Worm (Caenorhabditis elegans): Measurements from ENCODE around the gene M151.7.

Gene M151.7

DNA sequence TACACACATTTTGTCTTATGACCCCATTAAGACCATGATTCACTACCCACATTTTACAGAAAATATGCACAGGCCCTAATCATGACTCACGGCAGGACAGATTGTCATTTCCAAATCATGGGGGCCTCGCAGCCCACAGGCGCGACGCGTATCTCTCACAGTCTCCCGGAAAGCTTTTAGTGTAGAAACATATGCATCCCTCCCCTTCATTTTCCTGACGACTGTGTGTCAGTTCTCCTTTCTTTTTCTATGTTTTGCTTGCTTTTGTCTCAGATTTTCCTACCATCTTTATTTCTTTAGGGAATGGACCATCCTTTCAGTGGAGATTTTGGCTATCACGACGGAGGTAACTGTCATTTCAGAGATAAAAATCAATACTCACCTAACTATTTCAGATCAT is 19.1 kb downstream of the M151.7 start, which contains the start of gene M151.1:
Gene M151.1 (plus strand): TSS at position 301 of the 400 bp plus-strand sequence.
- TF ChIP-seq cey-2 (tag; optimal IDR thresholded peaks at IDR 0.05; ENCODE audit: borderline replicate concordance, insufficient read depth) (no peak), nhr-237 (tag; optimal IDR thresholded peaks at IDR 0.05) (no peak), unc-130 (GFP tag; optimal IDR thresholded peaks at IDR 0.05) (no peak), zip-11 (GFP tag; IDR thresholded peaks at IDR 0.05) (no peak), ceh-82 (tag; optimal IDR thresholded peaks at IDR 0.05) (no peak), pha-4 (GFP tag; IDR thresholded peaks at IDR 0.05) (no peak), pha-4 (tag; optimal IDR thresholded peaks at IDR 0.05) (no peak), gei-8 (GFP tag; optimal IDR thresholded peaks at IDR 0.05) (no peak), ces-1 (GFP tag; optimal IDR thresholded peaks at IDR 0.05) (no peak), lsy-2 (tag; optimal IDR thresholded peaks at IDR 0.05) (no peak), zfp-2 (tag; optimal IDR thresholded peaks at IDR 0.05) (no peak), F26F4.8 (GFP tag; conservative IDR thresholded peaks at IDR 0.05) (no peak), ceh-32 (tag; optimal IDR thresholded peaks at IDR 0.05; ENCODE audit: poor library complexity) (no peak), ctbp-1 (GFP tag; IDR thresholded peaks at IDR 0.05) (no peak), arid-1 (GFP tag; conservative IDR thresholded peaks at IDR 0.05) (no peak), dpl-1 (GFP tag; optimal IDR thresholded peaks at IDR 0.05) (no peak), ZK546.5 (tag; optimal IDR thresholded peaks at IDR 0.05) (no peak), snpc-4 (tag; optimal IDR thresholded peaks at IDR 0.05) (no peak)

DNA sequence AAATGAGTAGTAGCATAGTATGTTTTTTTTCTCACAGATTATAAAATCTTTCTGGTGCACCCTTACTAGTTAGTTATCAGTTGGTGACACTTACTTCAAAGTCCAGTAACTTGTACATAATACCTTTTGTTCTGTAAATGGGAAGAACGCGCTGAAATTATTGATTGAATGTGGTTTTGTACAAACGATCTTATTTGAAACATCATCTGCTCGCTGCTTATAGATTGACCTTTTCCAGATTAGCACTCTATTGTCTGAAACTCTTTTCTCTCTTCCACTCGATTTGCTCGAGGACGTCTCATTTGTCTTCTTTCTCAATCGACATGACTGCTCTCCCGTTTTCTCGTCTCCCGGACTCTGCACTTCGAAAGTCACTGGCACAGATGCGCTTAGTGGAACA is 25.0 kb downstream of the M151.7 start, which contains the start of gene fbxb-33:
Gene fbxb-33 (plus strand): TSS at position 301 of the 400 bp plus-strand sequence.
- TF ChIP-seq nhr-41 (GFP tag; IDR thresholded peaks at IDR 0.05) (no peak), snpc-1.2 (GFP tag; IDR thresholded peaks at IDR 0.05) (no peak), daf-19 (GFP tag; conservative IDR thresholded peaks at IDR 0.05) (no peak), zfp-2 (tag; optimal IDR thresholded peaks at IDR 0.05) (no peak), php-3 (GFP tag; IDR thresholded peaks at IDR 0.05) (no peak), D1046.2 (GFP tag; IDR thresholded peaks at IDR 0.05) (no peak), nhr-77 (tag; optimal IDR thresholded peaks at IDR 0.05) (no peak), T20F7.1 (GFP tag; optimal IDR thresholded peaks at IDR 0.05) (no peak), lir-3 (tag; optimal IDR thresholded peaks at IDR 0.05) (no peak)

DNA sequence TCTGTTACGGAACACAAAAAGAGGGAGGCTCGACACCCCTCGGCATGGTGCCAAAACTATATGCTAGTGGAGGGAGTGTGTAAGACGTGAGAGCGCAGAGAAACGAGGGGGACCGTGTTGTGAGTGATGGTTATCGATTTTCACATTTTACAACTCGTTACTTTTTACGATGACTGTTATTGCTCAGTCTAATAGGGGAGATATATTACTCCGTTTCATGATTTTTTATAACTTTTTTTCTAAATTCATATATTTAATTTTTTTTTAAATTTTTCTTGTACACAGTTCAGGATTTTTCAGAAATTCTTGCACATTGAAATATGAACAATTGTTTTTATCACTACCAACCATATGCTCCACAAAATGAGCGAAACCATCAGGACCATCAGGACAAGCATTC is 33.3 kb downstream of the M151.7 start, which contains the start of gene F19B10.5:
Gene F19B10.5 (plus strand): TSS at position 301 of the 400 bp plus-strand sequence.
- no peak for TF ChIP-seq zip-2 (tag; optimal IDR thresholded peaks at IDR 0.05)
- TF ChIP-seq lin-29 (GFP tag; IDR thresholded peaks at IDR 0.05) = no peak
- TF ChIP-seq mdl-1 (tag; optimal IDR thresholded peaks at IDR 0.05) = no peak
- no peak for TF ChIP-seq vab-7 (GFP tag; IDR thresholded peaks at IDR 0.05)
- no peak for TF ChIP-seq php-3 (GFP tag; IDR thresholded peaks at IDR 0.05)
- TF ChIP-seq F49E8.2 (tag; optimal IDR thresholded peaks at IDR 0.05; ENCODE audit: borderline replicate concordance) = no peak
- no peak for TF ChIP-seq aha-1 (tag)
- TF ChIP-seq zip-11 (GFP tag; IDR thresholded peaks at IDR 0.05) = no peak
- TF ChIP-seq madf-9 (GFP tag; conservative IDR thresholded peaks at IDR 0.05) = no peak
- no peak for TF ChIP-seq mdt-29 (GFP tag; IDR thresholded peaks at IDR 0.05)
- no peak for TF ChIP-seq nhr-28 (tag; optimal IDR thresholded peaks at IDR 0.05)
- no peak for TF ChIP-seq Y48G9A.11 (GFP tag; IDR thresholded peaks at IDR 0.05)
- TF ChIP-seq set-16 (GFP tag; IDR thresholded peaks at IDR 0.05) = no peak
- TF ChIP-seq fos-1 (tag; optimal IDR thresholded peaks at IDR 0.05) = no peak
- no peak for TF ChIP-seq lir-3 (tag; optimal IDR thresholded peaks at IDR 0.05)

DNA sequence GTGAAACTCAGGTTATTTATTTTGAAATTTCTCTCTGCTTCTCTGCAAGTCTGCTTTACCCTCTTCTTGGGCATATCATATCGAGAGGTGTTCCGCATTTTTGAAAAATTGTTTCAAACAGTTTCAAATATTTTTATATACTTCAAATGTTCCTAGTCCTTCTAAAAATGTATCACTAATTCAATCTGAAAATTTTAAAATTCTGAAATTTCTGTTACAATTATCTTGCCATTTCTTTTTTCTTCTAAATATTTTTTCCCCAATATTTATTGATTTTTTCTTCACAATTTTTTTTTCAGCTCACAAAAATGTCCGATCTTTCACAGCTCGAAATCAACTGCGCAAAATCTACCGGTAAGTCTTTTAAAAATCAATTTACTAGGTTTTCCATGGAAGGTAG is 37.7 kb downstream of the M151.7 start, which contains the start of gene F19B10.4:
Gene F19B10.4 (plus strand): TSS at position 301 of the 400 bp plus-strand sequence.
- TF ChIP-seq R02D3.7 (tag; optimal IDR thresholded peaks at IDR 0.05) = no peak
- TF ChIP-seq mep-1 (tag; optimal IDR thresholded peaks at IDR 0.05) = no peak
- no peak for TF ChIP-seq Y5F2A.4 (GFP tag; optimal IDR thresholded peaks at IDR 0.05)
- TF ChIP-seq spr-3 (GFP tag; optimal IDR thresholded peaks at IDR 0.05) = no peak
- no peak for TF ChIP-seq unc-62 (GFP tag; optimal IDR thresholded peaks at IDR 0.05 in 1 of 2)
- TF ChIP-seq unc-62 (tag; optimal IDR thresholded peaks at IDR 0.05) = no peak
- no peak for TF ChIP-seq dmd-6 (GFP tag; IDR thresholded peaks at IDR 0.05)
- TF ChIP-seq arid-1 (GFP tag; conservative IDR thresholded peaks at IDR 0.05) = no peak
- TF ChIP-seq dve-1 (tag; optimal IDR thresholded peaks at IDR 0.05; ENCODE audit: insufficient read depth) = no peak
